Worm (Caenorhabditis elegans): ENCODE data around the gene sor-3.

The sor-3 gene

ce11 chrX:357792-358191, 4.4 kb downstream of the sor-3 start, which contains the start of gene C04E7.1:
C04E7.1 (plus strand) TSS chrX:358092.
- no peak for TF ChIP-seq efl-1 (optimal IDR thresholded peaks at IDR 0.05)
- TF ChIP-seq efl-1 (GFP tag; optimal IDR thresholded peaks at IDR 0.05 in 1 of 2), result peak in 1 of 2 experiments; percentile 42
- TF ChIP-seq vab-15 (tag; optimal IDR thresholded peaks at IDR 0.05), result no peak

ce11 chrX:360479-360878, 7.1 kb downstream of the sor-3 start, which contains the start of gene C04E7.5:
C04E7.5 (plus strand) TSS chrX:360779.
- TF ChIP-seq vab-15 (tag; optimal IDR thresholded peaks at IDR 0.05), result no peak
- no peak for TF ChIP-seq lin-13 (GFP tag; optimal IDR thresholded peaks at IDR 0.05)
- TF ChIP-seq rnt-1 (tag; optimal IDR thresholded peaks at IDR 0.05), result no peak

ce11 chrX:369923-370322, 16.5 kb downstream of the sor-3 start:
- no peak for TF ChIP-seq lin-14 (GFP tag; optimal IDR thresholded peaks at IDR 0.05)
- no peak for TF ChIP-seq lir-3 (tag; optimal IDR thresholded peaks at IDR 0.05; ENCODE audit: poor library complexity)
- no peak for TF ChIP-seq vab-15 (tag; optimal IDR thresholded peaks at IDR 0.05)
- peak; percentile 25 for TF ChIP-seq skn-1 (tag; optimal IDR thresholded peaks at IDR 0.05)
- TF ChIP-seq lin-39 (tag; optimal IDR thresholded peaks at IDR 0.05), result no peak
- no peak for TF ChIP-seq nhr-77 (tag; optimal IDR thresholded peaks at IDR 0.05)
- TF ChIP-seq alr-1 (tag; optimal IDR thresholded peaks at IDR 0.05; ENCODE audit: borderline replicate concordance), result no peak
- TF ChIP-seq elt-3 (tag; optimal IDR thresholded peaks at IDR 0.05), result no peak
- TF ChIP-seq nhr-28 (tag; optimal IDR thresholded peaks at IDR 0.05), result no peak
- TF ChIP-seq efl-1 (optimal IDR thresholded peaks at IDR 0.05), result peak in 1 of 2 experiments; percentile 18
- TF ChIP-seq efl-1 (GFP tag; optimal IDR thresholded peaks at IDR 0.05 in 1 of 2), result peak in 1 of 2 experiments; percentile 42
- TF ChIP-seq ceh-88 (GFP tag; IDR thresholded peaks at IDR 0.05), result no peak
- TF ChIP-seq snu-23 (GFP tag; optimal IDR thresholded peaks at IDR 0.05), result no peak
- TF ChIP-seq mep-1 (tag; optimal IDR thresholded peaks at IDR 0.05), result peak; percentile 10

DNA sequence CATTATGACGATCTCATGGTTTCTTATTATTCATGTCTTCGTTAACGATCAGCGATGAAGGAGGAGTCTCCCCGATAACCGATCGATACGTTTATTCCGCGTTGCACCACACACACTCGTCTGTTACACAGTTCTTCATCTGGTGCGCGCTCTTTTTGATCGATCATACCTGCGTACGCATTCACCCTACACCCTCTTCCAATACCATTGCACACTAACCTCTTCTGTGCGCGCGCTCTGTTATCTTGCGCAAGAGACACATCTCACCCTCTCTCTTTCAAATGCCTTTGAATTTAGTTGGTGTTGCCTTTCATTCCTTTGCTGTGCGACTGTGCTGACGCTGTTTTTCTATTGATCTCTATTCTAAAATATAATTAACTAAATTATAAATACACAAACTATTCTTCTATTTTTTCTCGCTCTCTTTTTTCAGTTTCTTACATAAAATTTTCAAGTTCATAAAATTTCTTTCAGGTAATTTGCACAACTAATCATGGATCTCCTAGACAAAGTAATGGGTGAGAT, 18.4 kb downstream of the sor-3 start, which contains the start of gene nrde-3:
TSS of gene nrde-3 (plus strand) at position 475 of the 525 bp plus-strand sequence.
- TF ChIP-seq ceh-90 (tag; optimal IDR thresholded peaks at IDR 0.05), result no peak
- no peak for TF ChIP-seq lin-13 (GFP tag; optimal IDR thresholded peaks at IDR 0.05)
- no peak for TF ChIP-seq skn-1 (tag; optimal IDR thresholded peaks at IDR 0.05)
- TF ChIP-seq swsn-7 (tag; optimal IDR thresholded peaks at IDR 0.05), result no peak
- TF ChIP-seq ceh-82 (tag; optimal IDR thresholded peaks at IDR 0.05), result no peak
- no peak for TF ChIP-seq zip-4 (GFP tag; optimal IDR thresholded peaks at IDR 0.05)
- no peak for TF ChIP-seq ztf-4 (tag; optimal IDR thresholded peaks at IDR 0.05)
- no peak for TF ChIP-seq aly-2 (tag; optimal IDR thresholded peaks at IDR 0.05)
- TF ChIP-seq nhr-20 (tag; optimal IDR thresholded peaks at IDR 0.05), result no peak
- no peak for TF ChIP-seq xbp-1 (tag; optimal IDR thresholded peaks at IDR 0.05)
- no peak for TF ChIP-seq jun-1 (tag; optimal IDR thresholded peaks at IDR 0.05)
- TF ChIP-seq lir-3 (tag; optimal IDR thresholded peaks at IDR 0.05; ENCODE audit: poor library complexity), result no peak

- TF ChIP-seq mep-1 (tag; optimal IDR thresholded peaks at IDR 0.05) (no peak), mdl-1 (tag; optimal IDR thresholded peaks at IDR 0.05) (no peak), unc-86 (tag; optimal IDR thresholded peaks at IDR 0.05) (no peak), hlh-17 (GFP tag; optimal IDR thresholded peaks at IDR 0.05; ENCODE audit: borderline replicate concordance) (no peak), sptf-1 (tag; optimal IDR thresholded peaks at IDR 0.05) (no peak), irx-1 (tag; optimal IDR thresholded peaks at IDR 0.05) (no peak), nhr-84 (tag; optimal IDR thresholded peaks at IDR 0.05) (no peak), lin-35 (GFP tag; optimal IDR thresholded peaks at IDR 0.05) (no peak), F16B12.6 (tag; optimal IDR thresholded peaks at IDR 0.05) (no peak), egl-13 (tag; optimal IDR thresholded peaks at IDR 0.05) (no peak), nhr-77 (tag; optimal IDR thresholded peaks at IDR 0.05) (no peak), fkh-8 (tag; optimal IDR thresholded peaks at IDR 0.05) (no peak), nhr-47 (tag; optimal IDR thresholded peaks at IDR 0.05) (no peak)
Measured at ce11 chrX:380505-380904, 27.1 kb downstream of the sor-3 start, which contains the start of gene R04A9.3. R04A9.3 (minus strand) TSS chrX:380605.
